Fruit fly (Drosophila melanogaster) whole organism, embryonic: ENCODE data around the gene cold.

Source experiments
- Antp ChIP-seq: fragments of 200-800 bp; sonication (Bioruptor generic); optimal IDR thresholded peaks from 3 replicates; lab custom pipeline; 2016; ENCODE audit warnings: missing biosample characterization, missing genetic modification characterization
- Atf3 ChIP-seq: fragments of 200-800 bp; sonication (Bioruptor generic); optimal IDR thresholded peaks from 3 replicates; lab custom pipeline; 2016; ENCODE audit warnings: missing biosample characterization, missing genetic modification characterization
- Bdp1 ChIP-seq: fragments of 200-800 bp; sonication (Bioruptor generic); optimal IDR thresholded peaks from 3 replicates; lab custom pipeline; 2016; ENCODE audit warnings: missing biosample characterization, missing genetic modification characterization
- CG10654 ChIP-seq: fragments of 200-800 bp; sonication (Bioruptor generic); optimal IDR thresholded peaks from 2 replicates; lab custom pipeline; 2016; ENCODE audit warnings: missing biosample characterization, missing genetic modification characterization
- CG11247 ChIP-seq: fragments of 200-800 bp; sonication (Bioruptor generic); IDR thresholded peaks from 2 replicates; pipeline ENCODE4 v1.3.6; 2022; ENCODE audit warnings: missing biosample characterization, missing genetic modification characterization
- CG11696 ChIP-seq: fragments of 200-800 bp; sonication (Bioruptor generic); IDR thresholded peaks from 2 replicates; pipeline ENCODE4 v1.3.6; 2022; ENCODE audit warnings: missing biosample characterization, missing genetic modification characterization
- CG12769 ChIP-seq: fragments of 200-800 bp; sonication (Bioruptor generic); optimal IDR thresholded peaks from 2 replicates; lab custom pipeline; 2019; ENCODE audit warnings: missing biosample characterization, mild to moderate bottlenecking, missing genetic modification characterization, moderate library complexity
- CG13775 ChIP-seq: fragments of 200-800 bp; sonication (Bioruptor generic); optimal IDR thresholded peaks from 3 replicates; lab custom pipeline; 2017; ENCODE audit warnings: missing biosample characterization, mild to moderate bottlenecking, missing genetic modification characterization
- CG14667 ChIP-seq: fragments of 200-800 bp; sonication (Bioruptor generic); IDR thresholded peaks from 2 replicates; pipeline ENCODE4 v1.3.6; 2022; ENCODE audit warnings: missing biosample characterization, missing genetic modification characterization
- CG17361 ChIP-seq: fragments of 200-800 bp; sonication (Bioruptor generic); IDR thresholded peaks from 3 replicates; pipeline ENCODE4 v1.3.6; 2022; ENCODE audit warnings: missing biosample characterization, missing genetic modification characterization
- CG17385 ChIP-seq: fragments of 200-800 bp; sonication (Bioruptor generic); optimal IDR thresholded peaks from 3 replicates; lab custom pipeline; 2018; ENCODE audit warnings: missing biosample characterization, mild to moderate bottlenecking, missing genetic modification characterization
- CG17829 ChIP-seq: fragments of 200-800 bp; optimal IDR thresholded peaks from 2 replicates; lab custom pipeline; 2019; ENCODE audit warnings: missing biosample characterization, mild to moderate bottlenecking, missing genetic modification characterization, moderate library complexity
- CG18011 ChIP-seq: fragments of 200-800 bp; sonication (Bioruptor generic); optimal IDR thresholded peaks from 2 replicates; lab custom pipeline; 2017; ENCODE audit warnings: missing biosample characterization, missing genetic modification characterization, mild to moderate bottlenecking, moderate library complexity, missing genotype
- CG18476 ChIP-seq: fragments of 200-800 bp; sonication (Bioruptor generic); optimal IDR thresholded peaks from 2 replicates; lab custom pipeline; 2016; ENCODE audit warnings: missing biosample characterization, mild to moderate bottlenecking, missing genetic modification characterization
- CG3407 ChIP-seq: fragments of 200-800 bp; sonication (Bioruptor generic); optimal IDR thresholded peaks from 2 replicates; lab custom pipeline; 2018; ENCODE audit warnings: missing biosample characterization, mild to moderate bottlenecking, missing genetic modification characterization
- CG6175 ChIP-seq: fragments of 200-800 bp; sonication (Bioruptor generic); IDR thresholded peaks from 3 replicates; pipeline ENCODE4 v1.3.6; 2022; ENCODE audit warnings: missing biosample characterization, missing genetic modification characterization
- CG6683 ChIP-seq: fragments of 200-800 bp; sonication (Bioruptor generic); optimal IDR thresholded peaks from 2 replicates; lab custom pipeline; 2017; ENCODE audit warnings: missing biosample characterization, mild to moderate bottlenecking, missing genetic modification characterization, missing genetic modification reagents
- CG6854 ChIP-seq: fragments of 200-800 bp; sonication (Bioruptor generic); optimal IDR thresholded peaks from 3 replicates; lab custom pipeline; 2017; ENCODE audit warnings: missing biosample characterization, mild to moderate bottlenecking, missing genetic modification characterization
- CG8924 ChIP-seq: fragments of 200-800 bp; optimal IDR thresholded peaks from 3 replicates; lab custom pipeline; 2019; ENCODE audit warnings: missing biosample characterization, mild to moderate bottlenecking, missing genetic modification characterization, moderate library complexity
- CkIIα-i1 ChIP-seq: fragments of 200-800 bp; sonication (Bioruptor generic); IDR thresholded peaks from 2 replicates; pipeline ENCODE4 v1.3.6; 2022; ENCODE audit warnings: missing biosample characterization, missing genetic modification characterization
- Dip2 ChIP-seq: fragments of 200-800 bp; sonication (Bioruptor generic); IDR thresholded peaks from 2 replicates; pipeline ENCODE4 v1.3.6; 2022; ENCODE audit warnings: missing biosample characterization, missing genetic modification characterization
- Doc2 ChIP-seq: fragments of 200-800 bp; sonication (Bioruptor generic); IDR thresholded peaks from 2 replicates; pipeline ENCODE4 v1.3.6; 2022; ENCODE audit warnings: missing biosample characterization, missing genetic modification characterization
- Doc3 ChIP-seq: fragments of 200-800 bp; sonication (Bioruptor generic); IDR thresholded peaks from 3 replicates; pipeline ENCODE4 v1.3.6; 2022; ENCODE audit warnings: missing biosample characterization, missing genetic modification characterization; ENCODE audit not compliant: partially characterized antibody
- E2f2 ChIP-seq: fragments of 200-800 bp; sonication (Bioruptor generic); IDR thresholded peaks from 2 replicates; pipeline ENCODE4 v1.3.6; 2022; ENCODE audit warnings: missing biosample characterization, missing genetic modification characterization
- Gug ChIP-seq: fragments of 200-800 bp; sonication (Bioruptor generic); IDR thresholded peaks from 4 replicates; pipeline ENCODE4 v1.3.6; 2022; ENCODE audit warnings: missing biosample characterization, missing genetic modification characterization
- H2.0 ChIP-seq: fragments of 200-800 bp; sonication (Bioruptor generic); IDR thresholded peaks from 2 replicates; pipeline ENCODE4 v1.3.6; 2022; ENCODE audit warnings: missing biosample characterization, missing genetic modification characterization
- Hr78 ChIP-seq, 2 experiments: fragments of 200-800 bp in 1 of 2; fragments of >200 bp in 1 of 2; sonication (Bioruptor generic) in 1 of 2; optimal IDR thresholded peaks; 2 replicates each; lab custom pipeline; 2017 to 2019; ENCODE audit warnings: missing biosample characterization in 2 of 2, missing genetic modification characterization in 2 of 2, mild to moderate bottlenecking in 1 of 2, moderate library complexity in 1 of 2
- Meics ChIP-seq: fragments of 200-800 bp; sonication (Bioruptor generic); optimal IDR thresholded peaks from 2 replicates; lab custom pipeline; 2017; ENCODE audit warnings: missing biosample characterization, mild to moderate bottlenecking, missing genetic modification characterization
- Mrtf ChIP-seq: fragments of 200-800 bp; sonication (Bioruptor generic); IDR thresholded peaks from 3 replicates; pipeline ENCODE4 v1.3.6; 2022; ENCODE audit warnings: missing biosample characterization, missing genetic modification characterization
- NC2α ChIP-seq: fragments of 200-800 bp; sonication (Bioruptor generic); optimal IDR thresholded peaks from 2 replicates; lab custom pipeline; 2016; ENCODE audit warnings: missing biosample characterization, missing genetic modification characterization
- Oaz ChIP-seq: fragments of 200-800 bp; sonication (Bioruptor generic); IDR thresholded peaks from 2 replicates; pipeline ENCODE4 v1.3.6; 2022; ENCODE audit warnings: missing biosample characterization, missing genetic modification characterization
- Opbp ChIP-seq: fragments of 200-800 bp; sonication (Bioruptor generic); IDR thresholded peaks from 3 replicates; pipeline ENCODE4 v1.3.6; 2022; ENCODE audit warnings: missing biosample characterization, missing genetic modification characterization; ENCODE audit not compliant: partially characterized antibody
- Ptx1 ChIP-seq: fragments of 200-800 bp; sonication (Bioruptor generic); IDR thresholded peaks from 2 replicates; pipeline ENCODE4 v1.3.6; 2022; ENCODE audit warnings: missing biosample characterization, missing genetic modification characterization
- Sox100B ChIP-seq: fragments of 200-800 bp; sonication (Bioruptor generic); optimal IDR thresholded peaks from 3 replicates; lab custom pipeline; 2018; ENCODE audit warnings: missing biosample characterization, mild to moderate bottlenecking, missing genetic modification characterization
- ap ChIP-seq: fragments of 200-800 bp; sonication (Bioruptor generic); IDR thresholded peaks from 2 replicates; pipeline ENCODE4 v1.3.6; 2022; ENCODE audit warnings: missing biosample characterization, missing genetic modification characterization
- bigmax ChIP-seq: fragments of 200-800 bp; sonication (Bioruptor generic); optimal IDR thresholded peaks from 2 replicates; lab custom pipeline; 2018; ENCODE audit warnings: missing biosample characterization, mild to moderate bottlenecking, missing genetic modification characterization
- bowl ChIP-seq: fragments of 200-800 bp; sonication (Bioruptor generic); IDR thresholded peaks from 2 replicates; pipeline ENCODE4 v1.3.6; 2022; ENCODE audit warnings: missing biosample characterization, missing genetic modification characterization
- crc ChIP-seq: fragments of 200-800 bp; sonication (Bioruptor generic); optimal IDR thresholded peaks from 2 replicates; lab custom pipeline; 2016; ENCODE audit warnings: missing biosample characterization, missing genetic modification characterization
- crp ChIP-seq, 2 experiments: fragments of 200-800 bp; sonication (Bioruptor generic); optimal IDR thresholded peaks; 2 replicates in 1 of 2; 3 replicates in 1 of 2; lab custom pipeline; 2017; ENCODE audit warnings: missing biosample characterization in 2 of 2, missing genetic modification characterization in 2 of 2, mild to moderate bottlenecking in 1 of 2, moderate library complexity in 1 of 2
- dan ChIP-seq: fragments of 200-800 bp; sonication (Bioruptor generic); IDR thresholded peaks from 2 replicates; pipeline ENCODE4 v1.3.6; 2022; ENCODE audit warnings: missing biosample characterization, missing genetic modification characterization
- ems ChIP-seq: fragments of 200-800 bp; sonication (Bioruptor generic); optimal IDR thresholded peaks from 3 replicates; lab custom pipeline; 2016; ENCODE audit warnings: missing biosample characterization, missing genetic modification characterization
- esg ChIP-seq: fragments of 200-800 bp; sonication (Bioruptor generic); conservative IDR thresholded peaks from 2 replicates; pipeline ENCODE4 v1.3.6; 2022; ENCODE audit warnings: missing biosample characterization, missing genetic modification characterization
- exex ChIP-seq: fragments of 200-800 bp; sonication (Bioruptor generic); optimal IDR thresholded peaks from 4 replicates; lab custom pipeline; 2018; ENCODE audit warnings: missing biosample characterization, mild to moderate bottlenecking, missing genetic modification characterization, moderate library complexity
- fu2 ChIP-seq: fragments of 200-800 bp; sonication (Bioruptor generic); optimal IDR thresholded peaks from 2 replicates; lab custom pipeline; 2016; ENCODE audit warnings: missing biosample characterization, missing genetic modification characterization
- gfzf ChIP-seq: fragments of 200-800 bp; sonication (Bioruptor generic); optimal IDR thresholded peaks from 2 replicates; lab custom pipeline; 2016; ENCODE audit warnings: missing biosample characterization, mild to moderate bottlenecking, missing genetic modification characterization, moderate library complexity
- grau ChIP-seq: fragments of 200-800 bp; optimal IDR thresholded peaks from 3 replicates; lab custom pipeline; 2019; ENCODE audit warnings: missing biosample characterization, mild to moderate bottlenecking, missing genetic modification characterization, moderate library complexity
- gsb ChIP-seq: fragments of 200-800 bp; sonication (Bioruptor generic); IDR thresholded peaks from 2 replicates; pipeline ENCODE4 v1.3.6; 2022; ENCODE audit warnings: missing biosample characterization, missing genetic modification characterization
- ranshi ChIP-seq: fragments of 200-800 bp; sonication (Bioruptor generic); IDR thresholded peaks from 2 replicates; pipeline ENCODE4 v1.3.6; 2022; ENCODE audit warnings: missing biosample characterization, missing genetic modification characterization
- stc ChIP-seq: fragments of 200-800 bp; sonication (Bioruptor generic); IDR thresholded peaks from 2 replicates; pipeline ENCODE4 v1.3.6; 2022; ENCODE audit warnings: missing biosample characterization, missing genetic modification characterization
- ttk ChIP-seq: fragments of 200-800 bp; sonication (Bioruptor generic); IDR thresholded peaks from 2 replicates; pipeline ENCODE4 v2.1.2; 2022; ENCODE audit warnings: missing biosample characterization, missing genetic modification characterization
- wdn ChIP-seq: fragments of 200-800 bp; sonication (Bioruptor generic); IDR thresholded peaks from 2 replicates; pipeline ENCODE4 v1.3.6; 2022; ENCODE audit warnings: missing biosample characterization, missing genetic modification characterization
- z ChIP-seq: fragments of 200-800 bp; sonication (Bioruptor generic); IDR thresholded peaks from 3 replicates; pipeline ENCODE4 v1.3.6; 2022; ENCODE audit warnings: missing biosample characterization, missing genetic modification characterization

cold gene

DNA sequence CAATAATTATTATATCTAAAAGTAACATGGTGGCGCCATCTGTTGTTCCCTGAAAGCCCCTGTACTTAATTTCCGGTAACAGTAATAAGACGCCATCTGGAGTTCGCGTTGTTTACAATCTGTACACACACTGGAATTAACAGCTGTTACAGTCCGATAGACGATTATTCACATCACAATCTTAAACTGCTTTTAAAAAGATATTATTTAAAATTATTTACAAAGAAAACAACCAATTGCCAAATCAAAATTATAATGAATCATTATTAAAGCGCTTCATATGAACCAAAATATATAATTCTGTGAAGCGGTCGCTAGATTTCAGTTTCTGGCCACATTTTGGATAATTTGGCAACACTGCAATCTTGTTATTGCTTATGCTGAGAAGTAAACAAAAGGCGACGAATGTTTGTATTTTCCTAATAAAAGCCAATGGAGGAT lies 28.4 kb downstream of the cold start, which contains the start of gene CG13689 (continued):
- TF ChIP-seq Doc3 (GFP tag; lab: Robert Waterston, UW) (no peak), Mrtf (GFP tag; lab: Robert Waterston, UW) (peak; percentile 22; the same call in 1 of the 3 replicates), Atf3 (GFP tag; lab: Kevin White, UChicago) (no peak), stc (GFP tag; lab: Robert Waterston, UW) (no peak), CG18011 (no peak), wdn (GFP tag; lab: Robert Waterston, UW) (no peak), Bdp1 (GFP tag; lab: Kevin White, UChicago) (peak; percentile 17), CG17385 (GFP tag; lab: Kevin White, UChicago) (no peak), crc (GFP tag; lab: Kevin White, UChicago) (no peak), CG6854 (no peak), CG13775 (GFP tag; lab: Kevin White, UChicago) (peak; percentile 21), ap (GFP tag; lab: Robert Waterston, UW) (no peak), NC2α (no peak), bowl (GFP tag; lab: Robert Waterston, UW) (no peak), H2.0 (GFP tag; lab: Robert Waterston, UW) (0 out of 2 replicates have a peak, but pooled peaks have one; percentile 42), CG8924 (peak; percentile 53), Gug (peak; percentile 51; the same call in 2 of the 4 replicates), CG6683 (no peak), CG17361 (GFP tag; lab: Robert Waterston, UW) (peak; percentile 62), CG11696 (no peak), ems (peak; percentile 32), esg (no peak), CG11247 (peak; percentile 78), Oaz (no peak), CG17829 (peak; percentile 77), Opbp (GFP tag; lab: Robert Waterston, UW) (peak; percentile 41; the same call in 1 of the 3 replicates), CG14667 (GFP tag; lab: Robert Waterston, UW) (peak; percentile 34), CG10654 (peak; percentile 33), gsb (GFP tag; lab: Robert Waterston, UW) (no peak), CG3407 (peak; percentile 17), ttk (GFP tag; lab: Robert Waterston, UW) (peak; percentile 47; the same call in 1 of the 2 replicates), Ptx1 (GFP tag; lab: Robert Waterston, UW) (peak; percentile 65), CkIIα-i1 (GFP tag; lab: Robert Waterston, UW) (no peak), CG18476 (GFP tag; lab: Kevin White, UChicago) (peak; percentile 29), gfzf (GFP tag; lab: Kevin White, UChicago) (no peak), Doc2 (GFP tag; lab: Robert Waterston, UW) (no peak), bigmax (GFP tag; lab: Kevin White, UChicago) (no peak), Sox100B (GFP tag; lab: Kevin White, UChicago) (no peak), Meics (GFP tag; lab: Kevin White, UChicago) (peak; percentile 52), Antp (GFP tag; lab: Kevin White, UChicago) (peak; percentile 22), E2f2 (GFP tag; lab: Robert Waterston, UW) (peak; percentile 61), Dip2 (GFP tag; lab: Robert Waterston, UW) (peak; percentile 99), fu2 (GFP tag; lab: Kevin White, UChicago) (peak; percentile 13), ranshi (GFP tag; lab: Robert Waterston, UW) (0 out of 2 replicates have a peak, but pooled peaks have one; percentile 8), CG6175 (GFP tag; lab: Robert Waterston, UW) (no peak), grau (tag; lab: Kevin White, UChicago) (peak; percentile 52), exex (no peak), CG12769 (no peak), Hr78 (GFP tag; optimal IDR thresholded peaks at IDR 0.05; lab: Kevin White, UChicago) (no peak), dan (GFP tag; lab: Robert Waterston, UW) (no peak), crp (GFP tag; optimal IDR thresholded peaks at IDR 0.05; lab: Kevin White, UChicago) (peak in 1 of 2 experiments; percentile 53), z (no peak)
